Worm (Caenorhabditis elegans): ENCODE results near the gene F38C2.1.

Gene F38C2.1

DNA sequence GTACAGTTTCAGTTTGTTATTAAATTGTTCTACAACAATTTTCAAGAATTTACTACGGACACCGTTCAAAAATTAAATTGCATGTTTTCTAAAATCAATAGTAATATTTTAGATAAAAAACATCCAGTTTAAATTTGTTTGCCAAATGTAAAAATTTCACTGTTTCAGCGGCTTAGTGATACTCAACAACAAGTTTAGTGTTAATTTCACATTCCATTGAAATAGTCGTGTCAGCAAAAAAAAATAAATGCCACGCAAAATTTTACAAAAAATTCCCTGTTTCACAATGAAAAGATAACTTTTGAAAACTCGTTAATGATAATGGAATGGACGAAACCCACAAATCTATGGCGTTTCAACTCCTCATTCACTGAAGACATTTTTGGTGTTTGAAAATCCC lies 31.1 kb upstream of the F38C2.1 start:
- no peak for TF ChIP-seq T26A5.8 (tag; optimal IDR thresholded peaks at IDR 0.05)
- TF ChIP-seq snpc-1.1 (tag; optimal IDR thresholded peaks at IDR 0.05; ENCODE audit: insufficient read depth) = no peak
- TF ChIP-seq snpc-4 (GFP tag; optimal IDR thresholded peaks at IDR 0.05) = no peak
- TF ChIP-seq snpc-4 (tag; optimal IDR thresholded peaks at IDR 0.05) = peak in 2 of 4 experiments; percentile 22 to 58
- no peak for TF ChIP-seq F57A8.1 (GFP tag; optimal IDR thresholded peaks at IDR 0.05)
- no peak for TF ChIP-seq ztf-6 (GFP tag; IDR thresholded peaks at IDR 0.05)
- TF ChIP-seq F52B5.7 (tag; optimal IDR thresholded peaks at IDR 0.05) = no peak
- TF ChIP-seq ZK185.1 (tag; optimal IDR thresholded peaks at IDR 0.05; ENCODE audit: poor library complexity, severe bottlenecking) = no peak
- no peak for TF ChIP-seq aptf-3 (GFP tag; IDR thresholded peaks at IDR 0.05)
- TF ChIP-seq dpff-1 (tag; optimal IDR thresholded peaks at IDR 0.05) = no peak
- peak; percentile 54; the same call in 1 of the 2 replicates for TF ChIP-seq attf-6 (GFP tag; IDR thresholded peaks at IDR 0.05)
- no peak for TF ChIP-seq C17E4.6 (GFP tag; IDR thresholded peaks at IDR 0.05)
- no peak for TF ChIP-seq bed-1 (GFP tag; IDR thresholded peaks at IDR 0.05)

DNA sequence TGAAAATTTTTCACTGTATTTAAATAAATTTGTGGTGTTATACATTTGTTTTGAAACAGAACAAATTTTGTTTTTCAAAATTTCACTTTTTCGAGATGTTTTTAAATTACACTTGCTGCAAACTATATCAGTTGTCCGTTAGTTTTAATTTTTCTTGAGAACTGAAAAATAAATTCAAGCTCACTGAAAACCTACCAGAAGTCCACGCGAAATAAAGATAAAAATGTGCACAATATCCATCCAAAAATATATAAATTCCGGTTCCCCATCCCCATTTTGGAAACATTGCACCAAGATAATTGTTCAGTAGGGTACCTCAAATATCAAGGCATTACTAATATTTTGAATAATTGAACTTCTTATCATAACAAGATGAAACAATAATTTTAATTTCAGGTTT lies 26.5 kb upstream of the F38C2.1 start:
- TF ChIP-seq snpc-4 (GFP tag; optimal IDR thresholded peaks at IDR 0.05) (no peak), snpc-4 (tag; optimal IDR thresholded peaks at IDR 0.05) (peak in 1 of 4 experiments; percentile 36), attf-6 (GFP tag; IDR thresholded peaks at IDR 0.05) (peak; percentile 80), nhr-90 (tag; optimal IDR thresholded peaks at IDR 0.05) (no peak)

DNA sequence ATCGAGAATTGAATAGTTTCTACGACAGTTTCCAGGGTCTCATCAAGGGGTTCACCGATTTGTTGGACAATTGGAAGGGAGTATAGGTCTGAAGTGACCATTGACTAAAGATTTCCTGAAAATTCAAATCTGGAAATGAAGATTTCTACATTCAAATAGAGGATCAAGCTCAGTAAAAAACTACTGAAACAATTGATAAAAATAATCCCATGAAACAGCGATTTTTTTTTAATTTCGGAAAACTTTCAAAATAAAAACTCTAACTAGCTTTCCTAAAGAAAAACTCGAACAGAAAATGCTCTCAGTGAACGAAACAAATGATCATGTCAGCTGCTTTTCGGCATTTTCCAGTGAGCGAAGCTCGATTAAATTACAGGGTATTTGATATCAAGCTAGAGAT lies 25.7 kb upstream of the F38C2.1 start, which contains the start of gene srv-11:
TSS of gene srv-11 (minus strand) at position 101 of the 400 bp plus-strand sequence.
- TF ChIP-seq tlf-1 (GFP tag; optimal IDR thresholded peaks at IDR 0.05) (no peak), ccch-3 (GFP tag; optimal IDR thresholded peaks at IDR 0.05) (no peak), let-607 (tag; optimal IDR thresholded peaks at IDR 0.05) (no peak), mes-4 (tag; optimal IDR thresholded peaks at IDR 0.05) (no peak), Y67H2A.10 (GFP tag; conservative IDR thresholded peaks at IDR 0.05) (no peak), pbrm-1 (GFP tag; IDR thresholded peaks at IDR 0.05) (no peak), fkh-3 (tag; optimal IDR thresholded peaks at IDR 0.05) (no peak), repo-1 (tag; optimal IDR thresholded peaks at IDR 0.05) (no peak), sptf-2 (GFP tag; optimal IDR thresholded peaks at IDR 0.05) (no peak), T26A5.8 (tag; optimal IDR thresholded peaks at IDR 0.05) (no peak), hsf-1 (GFP tag; IDR thresholded peaks at IDR 0.05) (no peak), ztf-6 (GFP tag; IDR thresholded peaks at IDR 0.05) (no peak), rcor-1 (GFP tag; IDR thresholded peaks at IDR 0.05) (no peak), ets-4 (GFP tag; optimal IDR thresholded peaks at IDR 0.05) (no peak), lsy-27 (tag; optimal IDR thresholded peaks at IDR 0.05; ENCODE audit: borderline replicate concordance, insufficient read depth) (no peak), Y53G8AR.9 (GFP tag; conservative IDR thresholded peaks at IDR 0.05) (no peak), ama-1 (optimal IDR thresholded peaks at IDR 0.05) (no peak), ama-1 (GFP tag; optimal IDR thresholded peaks at IDR 0.05) (no peak), K12H6.12 (tag; optimal IDR thresholded peaks at IDR 0.05) (no peak), mcd-1 (GFP tag; IDR thresholded peaks at IDR 0.05) (no peak), hrde-1 (tag; optimal IDR thresholded peaks at IDR 0.05; ENCODE audit: borderline replicate concordance) (no peak)

DNA sequence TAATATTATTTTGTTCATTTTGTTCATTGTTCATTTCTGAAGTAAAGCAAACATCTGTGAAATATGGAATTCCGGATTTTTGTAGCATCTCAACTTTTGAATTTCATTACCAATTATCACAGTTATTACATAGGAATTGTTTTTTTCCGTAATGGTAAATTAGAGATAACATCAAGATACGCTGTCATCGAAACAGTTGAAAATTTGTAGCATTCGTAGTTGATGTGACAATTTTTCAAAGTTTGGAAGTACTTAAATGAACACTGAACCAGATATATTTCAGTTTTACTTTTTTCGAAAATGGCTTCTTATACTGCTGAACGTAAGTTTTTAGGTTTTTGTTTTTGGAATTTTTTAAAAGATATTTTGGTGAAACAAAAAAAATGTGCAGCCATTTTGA lies 21.5 kb upstream of the F38C2.1 start, which contains the start of gene H25K10.4:
TSS of gene H25K10.4 (plus strand) at position 301 of the 400 bp plus-strand sequence.
- TF ChIP-seq fkh-3 (tag; optimal IDR thresholded peaks at IDR 0.05) (no peak), B0019.2 (GFP tag; conservative IDR thresholded peaks at IDR 0.05) (no peak), repo-1 (tag; optimal IDR thresholded peaks at IDR 0.05) (no peak), attf-6 (GFP tag; IDR thresholded peaks at IDR 0.05) (no peak), ama-1 (optimal IDR thresholded peaks at IDR 0.05) (no peak), ama-1 (GFP tag; optimal IDR thresholded peaks at IDR 0.05) (no peak), attf-5 (GFP tag; optimal IDR thresholded peaks at IDR 0.05) (no peak), tlf-1 (GFP tag; optimal IDR thresholded peaks at IDR 0.05) (no peak), zim-3 (tag; optimal IDR thresholded peaks at IDR 0.05) (no peak), egl-44 (GFP tag; IDR thresholded peaks at IDR 0.05) (no peak), nhr-179 (tag; optimal IDR thresholded peaks at IDR 0.05) (no peak), bed-2 (GFP tag; IDR thresholded peaks at IDR 0.05) (no peak), nfyb-1 (GFP tag; IDR thresholded peaks at IDR 0.05) (no peak), lsy-27 (tag; optimal IDR thresholded peaks at IDR 0.05; ENCODE audit: borderline replicate concordance, insufficient read depth) (no peak), lin-26 (GFP tag; IDR thresholded peaks at IDR 0.05) (no peak), dox-1 (GFP tag; IDR thresholded peaks at IDR 0.05) (no peak), ekl-4 (GFP tag; IDR thresholded peaks at IDR 0.05) (no peak), ztf-28 (GFP tag; IDR thresholded peaks at IDR 0.05) (no peak)

Data from whole organism, young adult.